Fruit fly (Drosophila melanogaster) whole organism, prepupa: ENCODE results near the gene CkIalpha.
A peak's percentile ranks its signal among the peaks of the same experiment; 100 is the strongest.

Experiments used
- Blimp-1 ChIP-seq: fragments of 200-800 bp; sonication (Bioruptor generic); optimal IDR thresholded peaks from 3 replicates; lab custom pipeline; 2017; ENCODE audit warnings: missing biosample characterization, missing genetic modification characterization, mild to moderate bottlenecking, moderate library complexity, missing genetic modification reagents
- CG10631 ChIP-seq: fragments of 200-800 bp; sonication (Bioruptor generic); optimal IDR thresholded peaks from 2 replicates; lab custom pipeline; 2016; ENCODE audit warnings: missing biosample characterization, missing genetic modification characterization
- CG10669 ChIP-seq: fragments of 200-800 bp; sonication (Bioruptor generic); optimal IDR thresholded peaks from 3 replicates; lab custom pipeline; 2018; ENCODE audit warnings: missing biosample characterization, mild to moderate bottlenecking, missing genetic modification characterization, moderate library complexity
- CG11294 ChIP-seq: fragments of 200-800 bp; sonication (Bioruptor generic); IDR thresholded peaks from 2 replicates; pipeline ENCODE4 v1.3.6; 2022; ENCODE audit warnings: missing biosample characterization, missing genetic modification characterization
- CG11902 ChIP-seq: fragments of 200-800 bp; sonication (Bioruptor generic); optimal IDR thresholded peaks from 3 replicates; lab custom pipeline; 2016; ENCODE audit warnings: missing biosample characterization, missing genetic modification characterization
- CG15336 ChIP-seq: fragments of 200-800 bp; sonication (Bioruptor generic); IDR thresholded peaks from 2 replicates; pipeline ENCODE4 v1.3.6; 2022; ENCODE audit warnings: missing biosample characterization, missing genetic modification characterization
- CG1621 ChIP-seq: fragments of 200-800 bp; sonication (Bioruptor generic); optimal IDR thresholded peaks from 3 replicates; lab custom pipeline; 2018; ENCODE audit warnings: missing biosample characterization, mild to moderate bottlenecking, missing genetic modification characterization
- CG32006 ChIP-seq: fragments of 200-800 bp; sonication (Bioruptor generic); optimal IDR thresholded peaks from 3 replicates; lab custom pipeline; 2017; ENCODE audit warnings: missing biosample characterization, mild to moderate bottlenecking, missing genetic modification characterization
- CG3919 ChIP-seq: fragments of 200-800 bp; sonication (Bioruptor generic); optimal IDR thresholded peaks from 3 replicates; lab custom pipeline; 2016; ENCODE audit warnings: missing biosample characterization, missing genetic modification characterization
- CG6163 ChIP-seq: fragments of 200-800 bp; sonication (Bioruptor generic); IDR thresholded peaks from 3 replicates; pipeline ENCODE4 v1.3.6; 2022; ENCODE audit warnings: missing biosample characterization, missing genetic modification characterization
- CG6276 ChIP-seq: fragments of 200-800 bp; sonication (Bioruptor generic); optimal IDR thresholded peaks from 2 replicates; lab custom pipeline; 2017; ENCODE audit warnings: missing biosample characterization, mild to moderate bottlenecking, missing genetic modification characterization
- CG6792 ChIP-seq: fragments of 200-800 bp; sonication (Bioruptor generic); optimal IDR thresholded peaks from 3 replicates; lab custom pipeline; 2016; ENCODE audit warnings: missing biosample characterization, missing genetic modification characterization
- CG6854 ChIP-seq: fragments of 200-800 bp; sonication (Bioruptor generic); optimal IDR thresholded peaks from 2 replicates; lab custom pipeline; 2017; ENCODE audit warnings: missing biosample characterization, mild to moderate bottlenecking, missing genetic modification characterization
- CG7368 ChIP-seq: fragments of 200-800 bp; sonication (Bioruptor generic); optimal IDR thresholded peaks from 3 replicates; lab custom pipeline; 2016; ENCODE audit warnings: missing biosample characterization, missing genetic modification characterization
- CG8119 ChIP-seq: fragments of 200-800 bp; sonication (Bioruptor generic); IDR thresholded peaks from 3 replicates; pipeline ENCODE4 v1.3.6; 2022; ENCODE audit warnings: missing biosample characterization, missing genetic modification characterization
- CG8319 ChIP-seq: fragments of 200-800 bp; sonication (Bioruptor generic); optimal IDR thresholded peaks from 3 replicates; lab custom pipeline; 2016; ENCODE audit warnings: missing biosample characterization, missing genetic modification characterization
- CG9139 ChIP-seq: fragments of 200-800 bp; sonication (Bioruptor generic); optimal IDR thresholded peaks from 3 replicates; lab custom pipeline; 2017; ENCODE audit warnings: missing biosample characterization, mild to moderate bottlenecking, missing genetic modification characterization
- Eip75B ChIP-seq: fragments of 200-800 bp; sonication (Bioruptor generic); optimal IDR thresholded peaks from 3 replicates; lab custom pipeline; 2016; ENCODE audit warnings: missing biosample characterization, missing genetic modification characterization
- Ets96B ChIP-seq: fragments of 200-800 bp; optimal IDR thresholded peaks from 2 replicates; lab custom pipeline; 2019; ENCODE audit warnings: missing biosample characterization, mild to moderate bottlenecking, missing genetic modification characterization, moderate library complexity
- Gug ChIP-seq: fragments of 200-800 bp; sonication (Bioruptor generic); IDR thresholded peaks from 2 replicates; pipeline ENCODE4 v1.3.6; 2022; ENCODE audit warnings: missing biosample characterization, missing genetic modification characterization
- Hr38 ChIP-seq: sonication (Bioruptor generic); optimal IDR thresholded peaks from 2 replicates; lab custom pipeline; 2016; ENCODE audit warnings: missing biosample characterization, missing genetic modification characterization
- Hr39 ChIP-seq: fragments of 200-800 bp; sonication (Bioruptor generic); optimal IDR thresholded peaks from 2 replicates; lab custom pipeline; 2016; ENCODE audit warnings: missing biosample characterization, missing genetic modification characterization
- Lpt ChIP-seq: fragments of 200-800 bp; sonication (Bioruptor generic); optimal IDR thresholded peaks from 3 replicates; lab custom pipeline; 2016; ENCODE audit warnings: missing biosample characterization, missing genetic modification characterization
- Met ChIP-seq: fragments of 200-800 bp; sonication (Bioruptor generic); optimal IDR thresholded peaks from 3 replicates; lab custom pipeline; 2016; ENCODE audit warnings: missing biosample characterization, missing genetic modification characterization
- OdsH ChIP-seq: fragments of 200-800 bp; sonication (Bioruptor generic); optimal IDR thresholded peaks from 3 replicates; lab custom pipeline; 2016; ENCODE audit warnings: missing biosample characterization, missing genetic modification characterization
- Sox102F ChIP-seq: fragments of 200-800 bp; sonication (Bioruptor generic); optimal IDR thresholded peaks from 2 replicates; lab custom pipeline; 2016; ENCODE audit warnings: missing biosample characterization, mild to moderate bottlenecking, missing genetic modification characterization
- Sox14 ChIP-seq: fragments of 200-800 bp; sonication (Bioruptor generic); optimal IDR thresholded peaks from 3 replicates; lab custom pipeline; 2016; ENCODE audit warnings: missing biosample characterization, missing genetic modification characterization
- Sox15 ChIP-seq: fragments of 200-800 bp; sonication (Bioruptor generic); optimal IDR thresholded peaks from 3 replicates; lab custom pipeline; 2016; ENCODE audit warnings: missing biosample characterization, missing genetic modification characterization
- achi ChIP-seq: fragments of 200-800 bp; sonication (Bioruptor generic); optimal IDR thresholded peaks from 3 replicates; lab custom pipeline; 2016; ENCODE audit warnings: missing biosample characterization, missing genetic modification characterization
- acj6 ChIP-seq: fragments of 200-800 bp; sonication (Bioruptor generic); optimal IDR thresholded peaks from 3 replicates; lab custom pipeline; 2016; ENCODE audit warnings: missing biosample characterization, missing genetic modification characterization
- cyc ChIP-seq: fragments of 200-800 bp; sonication (Bioruptor generic); optimal IDR thresholded peaks from 3 replicates; lab custom pipeline; 2016; ENCODE audit warnings: missing biosample characterization, missing genetic modification characterization
- dac ChIP-seq: fragments of 200-800 bp; sonication (Bioruptor generic); optimal IDR thresholded peaks from 2 replicates; lab custom pipeline; 2017; ENCODE audit warnings: missing biosample characterization, mild to moderate bottlenecking, missing genetic modification characterization
- eg ChIP-seq: fragments of 200-800 bp; sonication (Bioruptor generic); IDR thresholded peaks from 3 replicates; pipeline ENCODE4 v1.3.6; 2022; ENCODE audit warnings: missing biosample characterization, missing genetic modification characterization
- fd85E ChIP-seq: fragments of 200-800 bp; sonication (Bioruptor generic); optimal IDR thresholded peaks from 3 replicates; lab custom pipeline; 2016; ENCODE audit warnings: missing biosample characterization, missing genetic modification characterization
- fkh ChIP-seq: fragments of 200-800 bp; sonication (Bioruptor generic); optimal IDR thresholded peaks from 3 replicates; lab custom pipeline; 2017; ENCODE audit warnings: missing biosample characterization, mild to moderate bottlenecking, missing genetic modification characterization, moderate library complexity
- lz ChIP-seq: fragments of 200-800 bp; sonication (Bioruptor generic); optimal IDR thresholded peaks from 3 replicates; lab custom pipeline; 2016; ENCODE audit warnings: missing biosample characterization, missing genetic modification characterization
- pdm3 ChIP-seq: fragments of 200-800 bp; sonication (Bioruptor generic); optimal IDR thresholded peaks from 3 replicates; lab custom pipeline; 2016; ENCODE audit warnings: missing biosample characterization, missing genetic modification characterization
- spab ChIP-seq: fragments of 200-800 bp; sonication (Bioruptor generic); optimal IDR thresholded peaks from 2 replicates; lab custom pipeline; 2017; ENCODE audit warnings: missing biosample characterization, mild to moderate bottlenecking, missing genetic modification characterization, missing genetic modification reagents
- ss ChIP-seq, 2 experiments: fragments of 200-800 bp; sonication (Bioruptor generic); optimal IDR thresholded peaks; 2 replicates in 1 of 2; 3 replicates in 1 of 2; lab custom pipeline; 2017 to 2018; ENCODE audit warnings: mild to moderate bottlenecking in 2 of 2, missing biosample characterization in 2 of 2, missing genetic modification characterization in 2 of 2, moderate library complexity in 1 of 2
- topi ChIP-seq: fragments of 200-800 bp; sonication (Bioruptor generic); optimal IDR thresholded peaks from 3 replicates; lab custom pipeline; 2016; ENCODE audit warnings: missing biosample characterization, missing genetic modification characterization
- vri ChIP-seq: fragments of 200-800 bp; sonication (Bioruptor generic); optimal IDR thresholded peaks from 3 replicates; lab custom pipeline; 2016; ENCODE audit warnings: missing biosample characterization, mild to moderate bottlenecking, missing genetic modification characterization

CkIalpha gene

DNA sequence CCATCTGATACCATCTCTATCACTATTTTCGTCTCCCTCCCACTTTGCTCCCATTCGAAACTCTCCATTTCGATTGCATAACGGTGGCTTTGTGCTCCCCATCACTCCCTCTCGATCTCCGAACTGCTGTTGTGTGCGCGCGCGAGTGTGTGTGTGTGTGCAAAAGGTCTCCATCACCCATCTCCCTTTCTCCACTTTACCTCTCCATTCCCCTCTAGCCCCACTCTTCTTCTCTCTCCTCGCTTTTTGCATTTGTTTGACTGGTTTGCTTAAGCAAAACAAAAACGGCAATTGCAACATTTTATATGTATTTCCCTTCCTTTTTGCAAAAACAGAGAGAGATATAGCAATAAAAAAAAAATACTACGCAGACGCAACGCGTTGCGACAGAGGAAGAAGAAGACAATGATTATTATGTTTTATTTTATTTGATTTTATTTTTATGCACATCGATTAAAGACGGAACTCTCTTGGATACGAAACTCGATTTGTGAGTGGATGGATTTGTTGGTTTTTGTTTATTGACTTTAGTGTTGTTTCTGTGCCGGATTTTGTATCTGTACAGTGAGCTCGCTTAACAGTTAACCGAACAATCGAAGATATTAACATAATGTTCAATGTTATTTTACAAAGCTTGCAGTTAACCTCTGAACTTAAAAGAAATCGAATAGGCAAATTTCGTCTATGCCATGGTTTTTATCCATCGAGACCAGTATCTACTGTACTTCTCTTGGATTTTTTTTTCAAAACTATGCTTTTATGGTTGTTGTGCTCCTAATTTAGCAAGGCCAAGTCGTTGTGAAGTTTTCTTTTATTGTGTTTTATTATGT lies 16.4 kb downstream of the CkIalpha start (continued):
- peak; percentile 71 for TF ChIP-seq Sox14 (GFP tag; lab: Kevin White, UChicago)
- TF ChIP-seq CG6163: peak; percentile 60
- TF ChIP-seq CG8119 (GFP tag; lab: Robert Waterston, UW): peak; percentile 66; the same call in 2 of the 3 replicates
- TF ChIP-seq CG15336 (GFP tag; lab: Robert Waterston, UW): peak; percentile 84
- peak; percentile 72 for TF ChIP-seq acj6
- TF ChIP-seq Met (GFP tag; lab: Kevin White, UChicago): peak; percentile 80
- TF ChIP-seq spab (GFP tag; lab: Kevin White, UChicago): peak; percentile 58
- peak; percentile 40 for TF ChIP-seq Lpt (GFP tag; lab: Kevin White, UChicago)
- TF ChIP-seq CG7368 (GFP tag; lab: Kevin White, UChicago): peak; percentile 57
- TF ChIP-seq CG1621 (tag; lab: Kevin White, UChicago): peak; percentile 56

DNA sequence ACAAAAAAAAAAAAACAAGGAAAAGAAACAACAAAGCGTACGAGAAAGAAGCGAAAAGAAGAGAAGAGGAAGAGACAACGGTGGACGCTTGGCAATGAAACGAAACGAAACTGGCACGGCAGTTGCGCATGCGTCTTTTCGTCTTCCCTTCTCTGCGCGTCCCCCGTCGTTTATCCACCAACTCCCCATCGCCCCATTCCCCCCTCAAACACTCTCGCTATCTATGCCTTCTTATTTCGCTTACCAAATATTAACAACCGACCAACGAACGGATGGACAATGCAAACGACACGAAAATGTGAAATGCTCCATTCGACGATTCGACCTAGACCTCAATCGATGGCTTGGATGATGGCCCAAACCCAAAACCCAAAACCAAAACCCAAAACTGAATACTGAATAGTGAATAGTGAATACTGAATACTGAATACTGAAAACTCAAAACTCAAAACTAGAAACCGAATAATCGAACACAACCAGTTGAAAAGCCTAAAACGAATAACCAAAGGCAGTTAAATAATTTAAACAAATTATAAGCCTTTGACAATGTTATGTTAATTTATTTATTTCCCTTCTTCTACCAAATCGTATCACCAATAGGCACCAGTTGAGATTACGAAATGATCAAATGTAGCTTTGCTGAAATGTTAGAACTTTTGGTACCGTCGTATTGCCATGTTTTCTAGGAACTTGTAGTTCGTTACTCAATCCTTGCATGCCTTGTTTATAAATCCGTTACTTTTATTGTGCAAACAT lies 17.3 kb downstream of the CkIalpha start:
- TF ChIP-seq Blimp-1 (GFP tag; lab: Kevin White, UChicago): peak; percentile 2
- no peak for TF ChIP-seq pdm3 (GFP tag; lab: Kevin White, UChicago)
- no peak for TF ChIP-seq Lpt (GFP tag; lab: Kevin White, UChicago)
- TF ChIP-seq Sox15 (GFP tag; lab: Kevin White, UChicago): no peak

DNA sequence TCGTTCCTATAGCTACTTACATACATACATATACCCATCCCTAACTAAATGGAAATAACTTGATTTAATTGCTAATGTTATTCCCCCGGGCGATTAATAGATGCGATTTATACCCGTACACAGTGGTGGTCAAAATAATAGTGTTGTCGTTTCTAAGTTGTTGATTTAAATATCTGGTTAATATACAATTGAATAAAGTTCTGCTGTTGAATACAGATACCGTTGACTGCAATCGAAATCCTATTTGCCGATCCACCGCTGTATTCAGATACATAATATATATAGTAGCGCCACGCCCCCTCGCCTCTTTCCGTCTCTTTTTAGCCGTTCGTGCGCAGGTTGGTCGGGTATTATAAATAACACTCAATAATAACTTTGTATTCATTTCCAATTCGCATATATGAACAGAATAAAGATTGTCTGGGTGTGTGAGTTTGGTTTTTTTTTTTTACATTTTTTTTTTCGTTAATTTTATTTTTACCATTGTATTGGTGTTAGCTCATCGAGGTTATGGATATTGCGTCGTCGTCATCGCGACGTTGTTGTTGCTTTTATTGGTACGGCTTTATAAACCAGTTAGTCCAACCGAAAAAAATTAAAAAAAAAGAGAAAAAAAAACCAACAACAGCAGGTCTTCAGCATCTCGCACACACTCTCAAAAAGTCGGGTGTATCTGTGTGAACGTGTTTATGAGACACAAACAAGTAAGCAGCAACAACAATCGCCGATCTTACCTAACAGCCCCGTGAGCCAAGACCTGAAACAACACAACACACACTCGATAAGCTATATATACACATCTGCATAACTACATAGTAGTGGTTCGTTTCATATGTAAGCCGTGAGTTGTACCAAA lies 19.1 kb downstream of the CkIalpha start:
- no peak for TF ChIP-seq Hr38
- no peak for TF ChIP-seq lz (GFP tag; lab: Kevin White, UChicago)
- TF ChIP-seq Ets96B: peak; percentile 57
- peak; percentile 16 for TF ChIP-seq Hr39 (GFP tag; lab: Kevin White, UChicago)
- peak; percentile 77 for TF ChIP-seq CG6163
- TF ChIP-seq achi (GFP tag; lab: Kevin White, UChicago): peak; percentile 4
- peak; percentile 44 for TF ChIP-seq eg
- TF ChIP-seq Lpt (GFP tag; lab: Kevin White, UChicago): peak; percentile 37
- no peak for TF ChIP-seq CG11902
- TF ChIP-seq topi: peak; percentile 36
- peak; percentile 94 for TF ChIP-seq vri (GFP tag; lab: Kevin White, UChicago)
- no peak for TF ChIP-seq CG6792 (GFP tag; lab: Kevin White, UChicago)
- no peak for TF ChIP-seq CG8319
- peak; percentile 31 for TF ChIP-seq CG6276 (GFP tag; lab: Kevin White, UChicago)
- TF ChIP-seq CG10669 (GFP tag; lab: Kevin White, UChicago): peak; percentile 44
- TF ChIP-seq Sox102F (GFP tag; lab: Kevin White, UChicago): peak; percentile 62
- TF ChIP-seq Eip75B (GFP tag; lab: Kevin White, UChicago): peak; percentile 36
- TF ChIP-seq Sox14 (GFP tag; lab: Kevin White, UChicago): no peak
- TF ChIP-seq dac (GFP tag; lab: Kevin White, UChicago): no peak
- peak; percentile 43 for TF ChIP-seq fkh (GFP tag; lab: Kevin White, UChicago)
- peak; percentile 60; the same call in 2 of the 3 replicates for TF ChIP-seq CG8119 (GFP tag; lab: Robert Waterston, UW)
- TF ChIP-seq CG3919 (GFP tag; lab: Kevin White, UChicago): peak; percentile 32
- no peak for TF ChIP-seq CG7368 (GFP tag; lab: Kevin White, UChicago)
- TF ChIP-seq cyc: no peak
- peak; percentile 84 for TF ChIP-seq CG9139 (GFP tag; lab: Kevin White, UChicago)
- peak; percentile 38 for TF ChIP-seq CG10631 (GFP tag; lab: Kevin White, UChicago)
- TF ChIP-seq OdsH: no peak
- peak; percentile 91 to 93 for TF ChIP-seq ss (GFP tag; optimal IDR thresholded peaks at IDR 0.05; lab: Kevin White, UChicago)
- TF ChIP-seq Gug (GFP tag; lab: Robert Waterston, UW): 0 out of 2 replicates have a peak, but pooled peaks have one; percentile 12
- no peak for TF ChIP-seq fd85E
- TF ChIP-seq Met (GFP tag; lab: Kevin White, UChicago): peak; percentile 14
- TF ChIP-seq spab (GFP tag; lab: Kevin White, UChicago): peak; percentile 68
- no peak for TF ChIP-seq CG11294 (GFP tag; lab: Robert Waterston, UW)
- peak; percentile 76 for TF ChIP-seq CG6854 (GFP tag; lab: Kevin White, UChicago)
- no peak for TF ChIP-seq CG32006 (GFP tag; lab: Kevin White, UChicago)
